Worm (Caenorhabditis elegans): ENCODE data around the gene cup-4.

The cup-4 gene

ce11 chrIII:7891573-7892306, 25.5 kb downstream of the cup-4 start, which contains the start of the genes ZK688.5 and fahd-1 (continued):
- no peak for TF ChIP-seq ceh-88 (GFP tag; IDR thresholded peaks at IDR 0.05)
- TF ChIP-seq elt-2 (tag; optimal IDR thresholded peaks at IDR 0.05) = peak; percentile 21
- peak; percentile 57 for TF ChIP-seq nhr-19 (GFP tag; conservative IDR thresholded peaks at IDR 0.05)
- TF ChIP-seq dpl-1 (GFP tag; optimal IDR thresholded peaks at IDR 0.05) = peak; percentile 43 to 50 (median 49)
- no peak for TF ChIP-seq ceh-90 (tag; optimal IDR thresholded peaks at IDR 0.05)
- peak; percentile 55 for TF ChIP-seq xbp-1 (tag; optimal IDR thresholded peaks at IDR 0.05)
- no peak for TF ChIP-seq lin-39 (tag; optimal IDR thresholded peaks at IDR 0.05)
- TF ChIP-seq unc-86 (tag; optimal IDR thresholded peaks at IDR 0.05) = peak; percentile 34
- peak; percentile 91 for TF ChIP-seq lin-14 (GFP tag; optimal IDR thresholded peaks at IDR 0.05)
- TF ChIP-seq hlh-17 (GFP tag; optimal IDR thresholded peaks at IDR 0.05; ENCODE audit: borderline replicate concordance) = no peak
- TF ChIP-seq lsy-2 (tag; optimal IDR thresholded peaks at IDR 0.05) = peak; percentile 62 to 77
- TF ChIP-seq F16B12.6 (tag; optimal IDR thresholded peaks at IDR 0.05) = peak; percentile 41
- TF ChIP-seq nhr-71 (tag; optimal IDR thresholded peaks at IDR 0.05) = peak; percentile 83
- peak; percentile 70 for TF ChIP-seq nhr-47 (tag; optimal IDR thresholded peaks at IDR 0.05)
- TF ChIP-seq ets-5 (GFP tag; IDR thresholded peaks at IDR 0.05) = no peak
- no peak for TF ChIP-seq pag-3 (tag; optimal IDR thresholded peaks at IDR 0.05; ENCODE audit: borderline replicate concordance, insufficient read depth)
- no peak for TF ChIP-seq egl-27 (tag; optimal IDR thresholded peaks at IDR 0.05)
- peak; percentile 62 for TF ChIP-seq tbx-2 (tag; optimal IDR thresholded peaks at IDR 0.05)
- TF ChIP-seq alr-1 (tag; optimal IDR thresholded peaks at IDR 0.05; ENCODE audit: borderline replicate concordance) = no peak
- TF ChIP-seq nhr-85 (tag) = peak; percentile 79
- TF ChIP-seq fkh-8 (tag; optimal IDR thresholded peaks at IDR 0.05) = peak; percentile 54
- no peak for TF ChIP-seq ceh-63 (GFP tag; optimal IDR thresholded peaks at IDR 0.05)
- TF ChIP-seq ces-1 (GFP tag; optimal IDR thresholded peaks at IDR 0.05) = no peak
- no peak for TF ChIP-seq Y116A8C.19 (tag; optimal IDR thresholded peaks at IDR 0.05; ENCODE audit: borderline replicate concordance)
- TF ChIP-seq nhr-11 (tag; optimal IDR thresholded peaks at IDR 0.05) = no peak
- no peak for TF ChIP-seq tlp-1 (tag; optimal IDR thresholded peaks at IDR 0.05)
- TF ChIP-seq elt-3 (tag; optimal IDR thresholded peaks at IDR 0.05) = peak in 2 of 6 experiments; percentile 41 to 48
- TF ChIP-seq sptf-1 (tag; optimal IDR thresholded peaks at IDR 0.05) = no peak
- TF ChIP-seq sox-4 (tag; optimal IDR thresholded peaks at IDR 0.05) = no peak
- no peak for TF ChIP-seq nhr-28 (tag; optimal IDR thresholded peaks at IDR 0.05)
- TF ChIP-seq snu-23 (GFP tag; optimal IDR thresholded peaks at IDR 0.05) = peak; percentile 81
- TF ChIP-seq ztf-11 (tag; optimal IDR thresholded peaks at IDR 0.05) = no peak
- peak; percentile 4 for TF ChIP-seq ceh-8 (GFP tag; optimal IDR thresholded peaks at IDR 0.05)
- peak; percentile 46 for TF ChIP-seq jun-1 (tag; optimal IDR thresholded peaks at IDR 0.05)
- TF ChIP-seq nhr-77 (tag; optimal IDR thresholded peaks at IDR 0.05) = peak; percentile 49
- peak; percentile 35; the same call in 1 of the 2 replicates for TF ChIP-seq isw-1 (GFP tag; IDR thresholded peaks at IDR 0.05)
- TF ChIP-seq sup-37 (GFP tag; optimal IDR thresholded peaks at IDR 0.05) = no peak
- TF ChIP-seq hpl-2 (GFP tag; optimal IDR thresholded peaks at IDR 0.05) = no peak
- peak in 1 of 2 experiments; percentile 82 for TF ChIP-seq mdl-1 (tag; optimal IDR thresholded peaks at IDR 0.05)
- TF ChIP-seq efl-3 (GFP tag; optimal IDR thresholded peaks at IDR 0.05) = no peak
- TF ChIP-seq nhr-237 (tag; optimal IDR thresholded peaks at IDR 0.05) = peak; percentile 10
- TF ChIP-seq C04F5.9 (tag; optimal IDR thresholded peaks at IDR 0.05) = no peak
- no peak for TF ChIP-seq irx-1 (tag; optimal IDR thresholded peaks at IDR 0.05)
- no peak for TF ChIP-seq vab-15 (tag; optimal IDR thresholded peaks at IDR 0.05)
- TF ChIP-seq pax-3 (tag; optimal IDR thresholded peaks at IDR 0.05) = no peak
- TF ChIP-seq mef-2 (tag; optimal IDR thresholded peaks at IDR 0.05) = no peak
- peak; percentile 70 to 71 for TF ChIP-seq lin-35 (GFP tag; optimal IDR thresholded peaks at IDR 0.05)
- TF ChIP-seq rnt-1 (tag; optimal IDR thresholded peaks at IDR 0.05) = peak; percentile 71

Data from whole organism, L1 larva.